Worm (Caenorhabditis elegans) whole organism, midembryonic: ENCODE measurements around the gene pqe-1.
A peak's percentile ranks its signal among the peaks of the same experiment; 100 is the strongest.

Experiments
- T22C8.4 ChIP-seq: fragments of 200-800 bp; sonication (Bioruptor generic); IDR thresholded peaks from 2 replicates; pipeline ENCODE4 v1.3.6; 2022; ENCODE audit warnings: missing genetic modification characterization, missing compliant biosample characterization
- cog-1 ChIP-seq: sonication (generic microtip); optimal IDR thresholded peaks from 2 replicates; lab custom pipeline; 2016; ENCODE audit warnings: missing genetic modification characterization, missing compliant biosample characterization
- flt-1 ChIP-seq: fragments of 200-800 bp; sonication (Bioruptor generic); IDR thresholded peaks from 2 replicates; pipeline ENCODE4 v1.3.6; 2022; ENCODE audit warnings: missing genetic modification characterization, missing compliant biosample characterization
- klf-2 ChIP-seq: fragments of 200-800 bp; sonication (Bioruptor generic); conservative IDR thresholded peaks from 2 replicates; pipeline ENCODE4 v1.3.6; 2022; ENCODE audit warnings: missing genetic modification reagents, missing genetic modification characterization, missing compliant biosample characterization
- med-1 ChIP-seq: sonication (generic microtip); optimal IDR thresholded peaks from 2 replicates; lab custom pipeline; 2017; ENCODE audit warnings: missing genetic modification characterization, mild to moderate bottlenecking, missing compliant biosample characterization, antibody characterized with exemption, missing genetic modification reagents; ENCODE audit not compliant: insufficient read depth
- ref-1 ChIP-seq: fragments of 200-800 bp; sonication (Bioruptor generic); conservative IDR thresholded peaks from 2 replicates; pipeline ENCODE4 v1.3.6; 2022; ENCODE audit warnings: missing genetic modification reagents, missing genetic modification characterization, missing compliant biosample characterization
- tab-1 ChIP-seq: fragments of 200-800 bp; sonication (Bioruptor generic); IDR thresholded peaks from 2 replicates; pipeline ENCODE4 v1.3.6; 2022; ENCODE audit warnings: missing genetic modification characterization, missing compliant biosample characterization
- ztf-23 ChIP-seq: fragments of 200-800 bp; sonication (Bioruptor generic); IDR thresholded peaks from 2 replicates; pipeline ENCODE4 v1.3.6; 2022; ENCODE audit warnings: missing genetic modification reagents, missing genetic modification characterization, missing compliant biosample characterization
- ztf-29 ChIP-seq: fragments of 200-800 bp; sonication (Bioruptor generic); IDR thresholded peaks from 2 replicates; pipeline ENCODE4 v1.3.6; 2022; ENCODE audit warnings: missing genetic modification reagents, missing genetic modification characterization, missing compliant biosample characterization

pqe-1 gene

DNA sequence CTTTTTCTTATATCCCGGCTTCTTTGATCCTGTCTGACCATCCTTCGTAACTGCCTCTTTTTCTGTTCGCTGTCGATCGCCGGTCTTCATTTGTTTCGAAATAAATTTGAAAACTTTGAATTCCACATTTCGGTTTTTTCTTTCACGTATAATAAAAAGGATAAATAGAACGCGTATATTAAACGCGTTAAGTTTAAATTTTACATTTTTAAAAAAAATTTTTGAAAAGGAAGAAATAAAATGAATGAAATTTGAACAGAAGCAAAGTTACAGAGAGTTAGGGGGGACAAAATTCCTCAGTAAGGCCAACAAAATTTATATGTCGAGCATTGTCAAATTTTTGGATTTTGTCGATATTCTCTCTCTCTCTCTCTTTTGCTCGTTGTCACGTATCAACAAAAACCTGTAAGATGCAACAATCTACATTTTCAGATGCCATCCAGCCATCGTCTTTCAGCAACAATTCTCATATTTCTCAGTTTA, 9.2 kb upstream of the pqe-1 start, which contains the start of the genes T15B12.2 and F52C9.5:
Gene T15B12.2 (minus strand): TSS at position 101 of the 483 bp plus-strand sequence.
Gene F52C9.5 (plus strand): TSS at position 433 of the 483 bp plus-strand sequence.
- TF ChIP-seq ref-1 (GFP tag; lab: Robert Waterston, UW): no peak
- TF ChIP-seq ztf-23: no peak
- TF ChIP-seq flt-1 (GFP tag; lab: Robert Waterston, UW): no peak

DNA sequence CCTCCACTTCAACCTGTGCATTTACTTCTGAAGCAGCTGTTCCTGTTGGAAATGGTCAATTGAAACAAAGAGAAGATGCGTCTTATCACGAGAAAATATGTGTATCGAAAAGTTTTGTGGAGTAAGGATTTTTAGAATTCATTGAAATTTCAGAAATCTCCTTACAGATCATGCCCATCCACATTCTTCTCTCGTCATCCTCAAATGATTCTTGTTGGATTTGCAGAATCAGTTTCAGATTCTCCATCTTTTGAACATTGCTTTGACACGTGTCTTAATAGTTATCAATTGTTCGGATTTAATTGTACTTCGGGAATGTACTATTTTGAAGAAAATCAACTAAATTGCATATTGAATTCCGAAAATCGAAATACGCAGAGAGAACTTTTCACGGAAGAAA, 7.0 kb upstream of the pqe-1 start:
- TF ChIP-seq ref-1 (GFP tag; lab: Robert Waterston, UW) (no peak), med-1 (GFP tag; lab: Kevin White, UChicago) (no peak), klf-2 (GFP tag; lab: Robert Waterston, UW) (no peak), T22C8.4 (GFP tag; lab: Robert Waterston, UW) (no peak), tab-1 (GFP tag; lab: Robert Waterston, UW) (no peak), ztf-23 (no peak), ztf-29 (no peak)

DNA sequence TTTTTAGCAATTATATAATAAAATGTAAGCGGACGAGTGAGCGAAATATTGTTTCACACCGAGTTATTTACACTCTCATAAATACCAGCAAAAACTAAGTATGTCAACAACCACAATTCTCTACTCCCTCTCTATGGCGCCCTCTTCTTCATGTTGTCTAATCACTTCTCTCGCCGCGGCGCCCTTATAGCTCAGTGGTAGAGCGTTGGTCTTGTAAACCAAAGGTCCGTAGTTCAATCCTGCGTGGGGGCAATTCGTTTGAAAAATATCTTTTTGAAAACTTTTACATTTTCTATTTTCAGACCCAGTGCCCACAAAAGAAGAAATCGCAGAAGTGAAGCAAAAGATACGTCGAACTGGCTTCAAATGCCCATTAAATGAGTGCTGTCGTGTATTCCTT, 5.3 kb upstream of the pqe-1 start:
- TF ChIP-seq tab-1 (GFP tag; lab: Robert Waterston, UW) (peak; percentile 85), flt-1 (GFP tag; lab: Robert Waterston, UW) (peak; percentile 74), ref-1 (GFP tag; lab: Robert Waterston, UW) (peak; percentile 67), T22C8.4 (GFP tag; lab: Robert Waterston, UW) (peak; percentile 77; the same call in 1 of the 2 replicates), med-1 (GFP tag; lab: Kevin White, UChicago) (no peak), klf-2 (GFP tag; lab: Robert Waterston, UW) (peak; percentile 92), ztf-29 (peak; percentile 77), cog-1 (tag; lab: Kevin White, UChicago) (peak; percentile 49), ztf-23 (peak; percentile 92)

DNA sequence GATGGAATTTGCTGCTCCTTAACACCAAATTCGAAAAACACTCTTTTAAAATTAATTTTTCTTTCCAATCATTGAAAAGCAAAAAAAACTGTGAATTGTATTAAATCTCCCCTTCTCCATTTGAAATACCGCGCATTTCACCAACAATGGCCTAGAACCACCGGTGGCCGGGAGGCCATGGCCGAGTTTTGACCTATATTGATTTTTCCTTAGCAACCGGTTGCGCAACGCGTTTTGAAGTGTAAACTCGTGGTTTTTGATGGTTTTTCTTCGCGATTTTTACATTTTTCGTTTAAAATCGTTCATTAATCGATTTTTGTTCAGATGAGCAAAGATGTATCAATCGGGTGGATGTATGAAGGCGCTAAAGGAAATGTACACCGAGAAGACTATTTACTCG, 2.8 kb upstream of the pqe-1 start, which contains the start of gene mog-3:
Gene mog-3 (plus strand): TSS at position 319 of the 400 bp plus-strand sequence.
- TF ChIP-seq med-1 (GFP tag; lab: Kevin White, UChicago) (no peak), klf-2 (GFP tag; lab: Robert Waterston, UW) (peak; percentile 61; the same call in 1 of the 2 replicates), tab-1 (GFP tag; lab: Robert Waterston, UW) (no peak), T22C8.4 (GFP tag; lab: Robert Waterston, UW) (peak; percentile 94), ztf-23 (peak; percentile 76), flt-1 (GFP tag; lab: Robert Waterston, UW) (peak; percentile 15; the same call in 1 of the 2 replicates), ztf-29 (no peak)

DNA sequence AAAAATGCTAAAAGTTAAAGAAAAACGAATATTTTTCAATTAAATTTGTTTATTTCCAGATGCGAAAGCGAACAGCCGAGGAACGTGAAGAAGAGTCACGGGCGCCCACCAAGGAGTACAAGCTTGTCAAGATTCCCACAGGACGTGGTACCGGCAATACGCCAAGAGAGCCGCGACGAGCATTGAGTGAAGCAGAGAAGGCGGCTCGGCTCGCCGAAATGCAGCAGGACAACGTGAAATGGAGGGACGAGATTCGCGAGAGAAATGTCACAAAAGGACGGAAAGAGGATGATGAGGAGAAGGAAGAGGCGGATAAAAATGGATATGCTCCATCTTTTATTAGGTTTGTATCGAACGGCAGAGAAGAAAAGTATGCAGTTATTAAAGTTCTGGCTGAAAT, 637 bp upstream of the pqe-1 start:
- TF ChIP-seq ztf-29 (no peak), flt-1 (GFP tag; lab: Robert Waterston, UW) (no peak), ref-1 (GFP tag; lab: Robert Waterston, UW) (no peak), klf-2 (GFP tag; lab: Robert Waterston, UW) (no peak)

DNA sequence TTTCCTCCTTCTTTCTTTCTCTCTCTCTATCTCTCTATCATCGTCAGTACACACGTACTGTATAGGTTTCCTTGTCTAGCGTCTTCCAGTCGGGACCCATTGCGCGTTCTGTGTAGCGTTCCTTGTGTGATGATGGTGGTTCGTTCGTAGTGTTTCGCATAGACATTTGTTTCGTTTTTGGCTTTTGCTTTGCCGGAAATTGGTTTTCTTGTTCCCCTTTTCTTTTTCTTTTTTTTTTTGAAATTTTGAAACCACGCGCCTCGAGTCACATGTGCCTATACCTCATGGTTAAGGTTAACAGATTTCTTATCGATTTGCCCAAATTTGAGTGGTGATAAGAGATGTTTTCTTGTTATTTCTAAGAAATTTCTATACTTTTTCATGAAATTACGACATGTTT, 7.6 kb downstream of the pqe-1 start:
- TF ChIP-seq tab-1 (GFP tag; lab: Robert Waterston, UW): no peak
- no peak for TF ChIP-seq T22C8.4 (GFP tag; lab: Robert Waterston, UW)
- no peak for TF ChIP-seq med-1 (GFP tag; lab: Kevin White, UChicago)
- no peak for TF ChIP-seq klf-2 (GFP tag; lab: Robert Waterston, UW)
- TF ChIP-seq ref-1 (GFP tag; lab: Robert Waterston, UW): no peak

DNA sequence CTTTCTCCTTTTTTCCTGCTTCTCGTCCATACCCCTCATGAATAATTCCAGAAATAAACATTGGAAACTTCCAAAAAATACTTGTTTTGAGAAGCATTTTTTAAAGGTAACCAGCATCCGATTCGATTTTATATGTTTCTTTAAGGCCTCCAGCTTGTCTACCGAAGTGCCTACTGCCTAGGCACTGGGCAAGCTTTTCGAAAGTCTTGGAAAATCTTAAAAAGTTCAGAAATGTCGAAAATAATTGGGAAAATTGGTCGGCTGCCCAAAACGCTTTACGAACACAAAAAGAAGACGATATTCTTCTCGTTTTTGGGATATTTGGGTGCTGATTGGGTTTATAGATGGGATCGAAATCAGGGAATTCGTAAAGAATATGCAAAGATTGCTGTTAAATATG, 10.6 kb downstream of the pqe-1 start, which contains the start of gene F52C9.3:
Gene F52C9.3 (plus strand): TSS at position 225 of the 400 bp plus-strand sequence.
- no peak for TF ChIP-seq ztf-23

DNA sequence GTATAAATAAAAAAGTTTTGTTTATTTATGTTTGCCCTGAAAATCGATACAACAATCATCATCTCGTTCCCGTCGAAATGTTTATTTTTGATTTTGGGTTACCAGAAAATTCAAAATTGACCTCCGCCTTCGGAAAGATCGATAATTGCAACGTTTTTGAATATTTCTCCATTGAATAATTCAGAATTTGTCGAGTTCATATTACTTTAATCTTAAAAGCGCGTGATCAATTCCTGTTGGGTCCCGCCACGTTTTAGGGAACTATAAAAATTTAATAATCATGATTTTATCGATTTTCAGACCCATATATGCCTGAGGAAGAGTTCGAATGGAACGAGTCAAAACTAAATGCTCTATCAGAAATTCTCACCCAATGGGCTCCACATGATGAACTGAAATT, 15.3 kb downstream of the pqe-1 start, which contains the start of gene sorf-2:
Gene sorf-2 (plus strand): TSS at position 301 of the 400 bp plus-strand sequence.
- TF ChIP-seq ref-1 (GFP tag; lab: Robert Waterston, UW) (no peak), tab-1 (GFP tag; lab: Robert Waterston, UW) (no peak), klf-2 (GFP tag; lab: Robert Waterston, UW) (no peak)

DNA sequence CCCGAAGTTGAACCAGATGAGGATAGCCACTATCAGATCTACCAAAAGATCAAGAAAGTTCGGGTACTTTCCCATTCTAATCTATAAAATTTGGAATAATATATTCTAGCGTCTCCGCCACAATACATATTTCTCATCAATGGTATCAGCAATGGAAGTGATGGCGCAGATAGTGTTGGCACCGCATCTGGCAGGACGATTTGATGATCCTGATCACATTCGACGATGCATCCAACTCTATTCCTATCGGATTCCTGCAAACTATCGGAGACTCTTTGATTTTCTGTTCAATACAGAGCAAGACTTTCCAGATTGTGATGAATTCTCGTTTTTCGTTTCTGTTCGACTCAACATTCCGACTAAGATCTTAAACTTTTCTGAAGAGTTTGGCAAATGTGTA, 18.3 kb downstream of the pqe-1 start:
- TF ChIP-seq flt-1 (GFP tag; lab: Robert Waterston, UW) (no peak), T22C8.4 (GFP tag; lab: Robert Waterston, UW) (no peak)

DNA sequence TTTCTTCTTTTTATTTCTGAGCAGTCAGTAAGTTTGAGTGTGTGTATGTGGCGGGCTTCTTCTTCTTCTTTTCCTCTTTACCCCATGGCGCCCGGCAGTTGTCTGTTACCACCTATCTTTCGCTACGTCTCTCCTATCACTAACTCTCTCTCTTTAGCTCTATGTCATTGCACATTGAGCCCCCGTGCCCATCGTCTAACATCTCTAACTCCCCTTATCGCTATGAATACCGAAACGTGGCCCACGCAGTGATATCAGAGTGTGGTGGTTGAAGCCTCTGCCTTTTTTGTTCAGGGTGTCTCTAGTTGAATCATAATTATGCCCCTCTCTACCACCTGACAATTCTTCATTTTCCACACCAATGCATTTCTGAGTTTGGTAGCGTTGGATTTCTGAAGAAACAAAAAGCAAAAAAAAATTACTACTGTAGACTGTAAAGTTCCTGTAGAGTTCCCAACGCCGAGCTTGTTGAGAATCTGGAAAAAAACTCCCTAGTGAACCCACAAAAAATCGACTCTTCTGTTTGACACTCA, 23.5 kb downstream of the pqe-1 start:
- TF ChIP-seq cog-1 (tag; lab: Kevin White, UChicago) (no peak), klf-2 (GFP tag; lab: Robert Waterston, UW) (no peak), med-1 (GFP tag; lab: Kevin White, UChicago) (no peak)

DNA sequence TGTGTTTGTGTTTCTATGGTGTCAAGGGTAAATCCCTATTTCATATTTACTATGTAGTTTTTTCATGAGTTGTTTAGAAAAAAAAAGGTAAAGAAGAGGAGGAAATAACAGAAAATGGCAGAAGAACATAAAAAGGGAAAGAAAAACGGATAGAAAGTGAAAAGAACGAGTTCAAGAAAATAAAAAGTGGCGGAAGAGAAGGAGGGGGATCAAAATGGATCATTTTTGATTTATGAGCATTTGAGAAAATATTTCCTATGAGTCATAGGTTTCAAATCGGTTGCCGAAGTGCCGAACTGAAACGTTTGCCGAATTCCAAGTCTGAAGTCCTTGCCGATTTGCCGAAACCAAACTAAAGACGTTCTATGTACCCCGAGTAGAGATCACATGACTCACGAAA, 27.7 kb downstream of the pqe-1 start:
- TF ChIP-seq tab-1 (GFP tag; lab: Robert Waterston, UW) (no peak), ztf-23 (no peak), T22C8.4 (GFP tag; lab: Robert Waterston, UW) (no peak), cog-1 (tag; lab: Kevin White, UChicago) (no peak), klf-2 (GFP tag; lab: Robert Waterston, UW) (no peak), med-1 (GFP tag; lab: Kevin White, UChicago) (no peak), flt-1 (GFP tag; lab: Robert Waterston, UW) (no peak), ztf-29 (no peak), ref-1 (GFP tag; lab: Robert Waterston, UW) (no peak)
